Fruit fly (Drosophila melanogaster) Kc167 (cell line): ENCODE data around the gene CG4691.

ENCODE experiments used
- Sin3A ChIP-seq: fragments of >200 bp; optimal IDR thresholded peaks from 2 replicates; lab custom pipeline; 2018; ENCODE audit warnings: missing external identifiers
- h ChIP-seq: fragments of >200 bp; optimal IDR thresholded peaks from 3 replicates; lab custom pipeline; 2018; ENCODE audit warnings: missing external identifiers
- insv ChIP-seq: fragments of >200 bp; optimal IDR thresholded peaks from 3 replicates; lab custom pipeline; 2018; ENCODE audit warnings: missing external identifiers
- psq ChIP-seq: fragments of >200 bp; optimal IDR thresholded peaks from 2 replicates; lab custom pipeline; 2017; ENCODE audit warnings: missing external identifiers
- ttk ChIP-seq: sonication (Bioruptor generic); optimal IDR thresholded peaks from 2 replicates; lab custom pipeline; 2017; ENCODE audit warnings: missing external identifiers

DNA sequence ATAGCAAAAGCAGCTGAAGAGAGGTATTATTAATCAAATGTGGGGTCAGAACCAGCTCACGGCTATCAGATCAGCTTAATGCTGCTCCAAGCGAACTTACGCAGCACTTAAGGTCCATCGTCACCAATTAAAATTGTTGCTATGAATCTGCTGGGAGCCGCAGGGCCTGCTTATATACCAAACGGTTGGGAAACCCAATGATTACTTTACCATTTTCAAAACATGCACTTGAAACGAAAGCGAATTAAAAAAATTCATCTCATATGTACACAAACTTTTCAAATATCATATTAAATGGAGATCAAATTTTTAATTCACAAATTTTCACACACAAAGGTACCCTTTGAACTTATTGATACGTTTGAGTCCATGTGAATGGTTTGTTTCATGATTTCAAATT lies 15.5 kb upstream of the CG4691 start, which contains the start of gene CG42587:
- TF ChIP-seq ttk (no peak), insv (no peak), Sin3A (lab: Kevin White, UChicago) (no peak), psq (lab: Kevin White, UChicago) (no peak), h (no peak)
